Fruit fly (Drosophila melanogaster) whole organism, prepupa: Measurements from ENCODE around the gene eIF4E6.

Experiments used
- Blimp-1 ChIP-seq: fragments of 200-800 bp; sonication (Bioruptor generic); optimal IDR thresholded peaks from 3 replicates; lab custom pipeline; 2017; ENCODE audit warnings: missing biosample characterization, missing genetic modification characterization, mild to moderate bottlenecking, moderate library complexity, missing genetic modification reagents
- CG10631 ChIP-seq: fragments of 200-800 bp; sonication (Bioruptor generic); optimal IDR thresholded peaks from 2 replicates; lab custom pipeline; 2016; ENCODE audit warnings: missing biosample characterization, missing genetic modification characterization
- CG10669 ChIP-seq: fragments of 200-800 bp; sonication (Bioruptor generic); optimal IDR thresholded peaks from 3 replicates; lab custom pipeline; 2018; ENCODE audit warnings: missing biosample characterization, mild to moderate bottlenecking, missing genetic modification characterization, moderate library complexity
- CG11294 ChIP-seq: fragments of 200-800 bp; sonication (Bioruptor generic); IDR thresholded peaks from 2 replicates; pipeline ENCODE4 v1.3.6; 2022; ENCODE audit warnings: missing biosample characterization, missing genetic modification characterization
- CG11762 ChIP-seq: fragments of 200-800 bp; sonication (Bioruptor generic); optimal IDR thresholded peaks from 3 replicates; lab custom pipeline; 2016; ENCODE audit warnings: missing biosample characterization, missing genetic modification characterization; ENCODE audit not compliant: insufficient read depth
- CG16779 ChIP-seq: fragments of 200-800 bp; sonication (Bioruptor generic); optimal IDR thresholded peaks from 3 replicates; lab custom pipeline; 2017; ENCODE audit warnings: missing biosample characterization, mild to moderate bottlenecking, missing genetic modification characterization
- CG32006 ChIP-seq: fragments of 200-800 bp; sonication (Bioruptor generic); optimal IDR thresholded peaks from 3 replicates; lab custom pipeline; 2017; ENCODE audit warnings: missing biosample characterization, mild to moderate bottlenecking, missing genetic modification characterization
- CG34406 ChIP-seq: fragments of 200-800 bp; sonication (Bioruptor generic); optimal IDR thresholded peaks from 3 replicates; lab custom pipeline; 2016; ENCODE audit warnings: missing biosample characterization, missing genetic modification characterization
- CG3919 ChIP-seq: fragments of 200-800 bp; sonication (Bioruptor generic); optimal IDR thresholded peaks from 3 replicates; lab custom pipeline; 2016; ENCODE audit warnings: missing biosample characterization, missing genetic modification characterization
- CG4318 ChIP-seq: fragments of 200-800 bp; sonication (Bioruptor generic); optimal IDR thresholded peaks from 3 replicates; lab custom pipeline; 2017; ENCODE audit warnings: missing biosample characterization, mild to moderate bottlenecking, missing genetic modification characterization
- CG6163 ChIP-seq: fragments of 200-800 bp; sonication (Bioruptor generic); IDR thresholded peaks from 3 replicates; pipeline ENCODE4 v1.3.6; 2022; ENCODE audit warnings: missing biosample characterization, missing genetic modification characterization
- CG6276 ChIP-seq: fragments of 200-800 bp; sonication (Bioruptor generic); optimal IDR thresholded peaks from 2 replicates; lab custom pipeline; 2017; ENCODE audit warnings: missing biosample characterization, mild to moderate bottlenecking, missing genetic modification characterization
- CG6792 ChIP-seq: fragments of 200-800 bp; sonication (Bioruptor generic); optimal IDR thresholded peaks from 3 replicates; lab custom pipeline; 2016; ENCODE audit warnings: missing biosample characterization, missing genetic modification characterization
- CG7368 ChIP-seq: fragments of 200-800 bp; sonication (Bioruptor generic); optimal IDR thresholded peaks from 3 replicates; lab custom pipeline; 2016; ENCODE audit warnings: missing biosample characterization, missing genetic modification characterization
- CG8119 ChIP-seq: fragments of 200-800 bp; sonication (Bioruptor generic); IDR thresholded peaks from 3 replicates; pipeline ENCODE4 v1.3.6; 2022; ENCODE audit warnings: missing biosample characterization, missing genetic modification characterization
- CG8319 ChIP-seq: fragments of 200-800 bp; sonication (Bioruptor generic); optimal IDR thresholded peaks from 3 replicates; lab custom pipeline; 2016; ENCODE audit warnings: missing biosample characterization, missing genetic modification characterization
- CG9139 ChIP-seq: fragments of 200-800 bp; sonication (Bioruptor generic); optimal IDR thresholded peaks from 3 replicates; lab custom pipeline; 2017; ENCODE audit warnings: missing biosample characterization, mild to moderate bottlenecking, missing genetic modification characterization
- Eip75B ChIP-seq: fragments of 200-800 bp; sonication (Bioruptor generic); optimal IDR thresholded peaks from 3 replicates; lab custom pipeline; 2016; ENCODE audit warnings: missing biosample characterization, missing genetic modification characterization
- Eip78C ChIP-seq: fragments of 200-800 bp; sonication (Bioruptor generic); peaks from one replicate; lab custom pipeline; 2016; ENCODE audit warnings: missing biosample characterization, missing genetic modification characterization
- Eip93F ChIP-seq: fragments of 200-800 bp; sonication (Bioruptor generic); optimal IDR thresholded peaks from 2 replicates; lab custom pipeline; 2016; ENCODE audit warnings: missing biosample characterization, mild to moderate bottlenecking, missing genetic modification characterization
- Ets96B ChIP-seq: fragments of 200-800 bp; optimal IDR thresholded peaks from 2 replicates; lab custom pipeline; 2019; ENCODE audit warnings: missing biosample characterization, mild to moderate bottlenecking, missing genetic modification characterization, moderate library complexity
- Gug ChIP-seq: fragments of 200-800 bp; sonication (Bioruptor generic); IDR thresholded peaks from 2 replicates; pipeline ENCODE4 v1.3.6; 2022; ENCODE audit warnings: missing biosample characterization, missing genetic modification characterization
- Hr38 ChIP-seq: sonication (Bioruptor generic); optimal IDR thresholded peaks from 2 replicates; lab custom pipeline; 2016; ENCODE audit warnings: missing biosample characterization, missing genetic modification characterization
- Hr39 ChIP-seq: fragments of 200-800 bp; sonication (Bioruptor generic); optimal IDR thresholded peaks from 2 replicates; lab custom pipeline; 2016; ENCODE audit warnings: missing biosample characterization, missing genetic modification characterization
- Hr4 ChIP-seq: fragments of 200-800 bp; sonication (Bioruptor generic); optimal IDR thresholded peaks from 3 replicates; lab custom pipeline; 2016; ENCODE audit warnings: missing biosample characterization, missing genetic modification characterization
- OdsH ChIP-seq: fragments of 200-800 bp; sonication (Bioruptor generic); optimal IDR thresholded peaks from 3 replicates; lab custom pipeline; 2016; ENCODE audit warnings: missing biosample characterization, missing genetic modification characterization
- Smox ChIP-seq: fragments of 200-800 bp; sonication (Bioruptor generic); optimal IDR thresholded peaks from 3 replicates; lab custom pipeline; 2016; ENCODE audit warnings: missing biosample characterization, missing genetic modification characterization
- Sox102F ChIP-seq: fragments of 200-800 bp; sonication (Bioruptor generic); optimal IDR thresholded peaks from 2 replicates; lab custom pipeline; 2016; ENCODE audit warnings: missing biosample characterization, mild to moderate bottlenecking, missing genetic modification characterization
- Sox14 ChIP-seq: fragments of 200-800 bp; sonication (Bioruptor generic); optimal IDR thresholded peaks from 3 replicates; lab custom pipeline; 2016; ENCODE audit warnings: missing biosample characterization, missing genetic modification characterization
- achi ChIP-seq: fragments of 200-800 bp; sonication (Bioruptor generic); optimal IDR thresholded peaks from 3 replicates; lab custom pipeline; 2016; ENCODE audit warnings: missing biosample characterization, missing genetic modification characterization
- acj6 ChIP-seq: fragments of 200-800 bp; sonication (Bioruptor generic); optimal IDR thresholded peaks from 3 replicates; lab custom pipeline; 2016; ENCODE audit warnings: missing biosample characterization, missing genetic modification characterization
- cyc ChIP-seq: fragments of 200-800 bp; sonication (Bioruptor generic); optimal IDR thresholded peaks from 3 replicates; lab custom pipeline; 2016; ENCODE audit warnings: missing biosample characterization, missing genetic modification characterization
- esn ChIP-seq: fragments of 200-800 bp; sonication (Bioruptor generic); optimal IDR thresholded peaks from 2 replicates; lab custom pipeline; 2016; ENCODE audit warnings: missing biosample characterization, mild to moderate bottlenecking, missing genetic modification characterization, moderate library complexity
- fd85E ChIP-seq: fragments of 200-800 bp; sonication (Bioruptor generic); optimal IDR thresholded peaks from 3 replicates; lab custom pipeline; 2016; ENCODE audit warnings: missing biosample characterization, missing genetic modification characterization
- fkh ChIP-seq: fragments of 200-800 bp; sonication (Bioruptor generic); optimal IDR thresholded peaks from 3 replicates; lab custom pipeline; 2017; ENCODE audit warnings: missing biosample characterization, mild to moderate bottlenecking, missing genetic modification characterization, moderate library complexity
- lz ChIP-seq: fragments of 200-800 bp; sonication (Bioruptor generic); optimal IDR thresholded peaks from 3 replicates; lab custom pipeline; 2016; ENCODE audit warnings: missing biosample characterization, missing genetic modification characterization
- net ChIP-seq: fragments of 200-800 bp; sonication (Bioruptor generic); optimal IDR thresholded peaks from 3 replicates; lab custom pipeline; 2016; ENCODE audit warnings: missing biosample characterization, missing genetic modification characterization
- pdm3 ChIP-seq: fragments of 200-800 bp; sonication (Bioruptor generic); optimal IDR thresholded peaks from 3 replicates; lab custom pipeline; 2016; ENCODE audit warnings: missing biosample characterization, missing genetic modification characterization
- salr ChIP-seq, 2 experiments: fragments of 200-800 bp; sonication (Bioruptor generic); optimal IDR thresholded peaks; 3 replicates each; lab custom pipeline; 2016 to 2018; ENCODE audit warnings: missing biosample characterization in 2 of 2, missing genetic modification characterization in 2 of 2, mild to moderate bottlenecking in 1 of 2
- ss ChIP-seq, 2 experiments: fragments of 200-800 bp; sonication (Bioruptor generic); optimal IDR thresholded peaks; 2 replicates in 1 of 2; 3 replicates in 1 of 2; lab custom pipeline; 2017 to 2018; ENCODE audit warnings: mild to moderate bottlenecking in 2 of 2, missing biosample characterization in 2 of 2, missing genetic modification characterization in 2 of 2, moderate library complexity in 1 of 2
- topi ChIP-seq: fragments of 200-800 bp; sonication (Bioruptor generic); optimal IDR thresholded peaks from 3 replicates; lab custom pipeline; 2016; ENCODE audit warnings: missing biosample characterization, missing genetic modification characterization

eIF4E6 gene

DNA sequence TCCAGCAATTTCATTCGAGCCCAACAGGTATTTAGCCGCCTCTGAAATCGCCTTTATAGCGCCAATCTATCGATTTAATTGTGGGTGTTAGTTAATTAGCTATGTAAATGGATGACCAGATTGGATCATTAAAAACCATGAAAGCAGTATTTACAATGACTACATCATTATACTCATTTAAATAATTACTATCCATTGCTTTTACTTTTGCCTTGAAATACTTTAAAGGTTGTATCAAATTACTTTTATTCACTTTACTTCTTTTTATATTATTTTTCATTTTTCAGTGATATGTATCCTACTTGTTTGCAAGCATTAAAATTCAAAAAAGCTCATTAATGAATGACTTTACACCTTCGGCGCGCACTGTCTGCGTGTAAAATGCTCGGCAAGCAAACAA is 28.0 kb downstream of the eIF4E6 start (continued):
- peak; percentile 37 for TF ChIP-seq CG34406 (GFP tag; lab: Kevin White, UChicago)
- TF ChIP-seq CG7368, result no peak
- peak; percentile 41 for TF ChIP-seq acj6 (GFP tag; lab: Kevin White, UChicago)
- peak; percentile 42 for TF ChIP-seq Smox (GFP tag; lab: Kevin White, UChicago)
- TF ChIP-seq Sox14 (GFP tag; lab: Kevin White, UChicago), result peak; percentile 29
- no peak for TF ChIP-seq Gug (GFP tag; lab: Robert Waterston, UW)
- peak; percentile 89 for TF ChIP-seq Eip78C (GFP tag; lab: Kevin White, UChicago)
- TF ChIP-seq CG9139 (GFP tag; lab: Kevin White, UChicago), result no peak
- peak; percentile 52 for TF ChIP-seq Hr39 (GFP tag; lab: Kevin White, UChicago)
- TF ChIP-seq Ets96B (tag; lab: Kevin White, UChicago), result peak; percentile 38
- TF ChIP-seq salr (GFP tag; optimal IDR thresholded peaks at IDR 0.05; lab: Kevin White, UChicago), result peak in 1 of 2 experiments; percentile 28
- no peak for TF ChIP-seq Blimp-1 (GFP tag; lab: Kevin White, UChicago)
- no peak for TF ChIP-seq CG6276 (GFP tag; lab: Kevin White, UChicago)
- TF ChIP-seq CG11762 (GFP tag; lab: Kevin White, UChicago), result no peak
- TF ChIP-seq esn, result peak; percentile 71
- TF ChIP-seq lz (GFP tag; lab: Kevin White, UChicago), result peak; percentile 45
- peak; percentile 7 for TF ChIP-seq achi
- no peak for TF ChIP-seq CG11294
- no peak for TF ChIP-seq fkh (GFP tag; lab: Kevin White, UChicago)
- TF ChIP-seq CG10631 (GFP tag; lab: Kevin White, UChicago), result no peak
- TF ChIP-seq CG4318, result no peak
- TF ChIP-seq Hr4 (GFP tag; lab: Kevin White, UChicago), result no peak
- peak; percentile 59 for TF ChIP-seq topi (GFP tag; lab: Kevin White, UChicago)
- TF ChIP-seq Eip75B (GFP tag; lab: Kevin White, UChicago), result peak; percentile 35
- TF ChIP-seq Sox102F (GFP tag; lab: Kevin White, UChicago), result peak; percentile 21
- TF ChIP-seq Hr38 (GFP tag; lab: Kevin White, UChicago), result no peak
- peak; percentile 39 for TF ChIP-seq CG10669 (GFP tag; lab: Kevin White, UChicago)
- TF ChIP-seq pdm3, result peak; percentile 36
- TF ChIP-seq ss (GFP tag; optimal IDR thresholded peaks at IDR 0.05; lab: Kevin White, UChicago), result peak in 1 of 2 experiments; percentile 46
- peak; percentile 13 for TF ChIP-seq net (GFP tag; lab: Kevin White, UChicago)
- peak; percentile 35 for TF ChIP-seq OdsH (GFP tag; lab: Kevin White, UChicago)
- no peak for TF ChIP-seq CG16779 (tag; lab: Kevin White, UChicago)
- TF ChIP-seq fd85E, result no peak
- peak; percentile 3 for TF ChIP-seq CG8319 (GFP tag; lab: Kevin White, UChicago)
- 0 out of 3 replicates have a peak, but pooled peaks have one; percentile 11 for TF ChIP-seq CG6163
- peak; percentile 35 for TF ChIP-seq CG3919 (GFP tag; lab: Kevin White, UChicago)
- TF ChIP-seq CG6792, result peak; percentile 29
- TF ChIP-seq CG8119, result no peak

DNA sequence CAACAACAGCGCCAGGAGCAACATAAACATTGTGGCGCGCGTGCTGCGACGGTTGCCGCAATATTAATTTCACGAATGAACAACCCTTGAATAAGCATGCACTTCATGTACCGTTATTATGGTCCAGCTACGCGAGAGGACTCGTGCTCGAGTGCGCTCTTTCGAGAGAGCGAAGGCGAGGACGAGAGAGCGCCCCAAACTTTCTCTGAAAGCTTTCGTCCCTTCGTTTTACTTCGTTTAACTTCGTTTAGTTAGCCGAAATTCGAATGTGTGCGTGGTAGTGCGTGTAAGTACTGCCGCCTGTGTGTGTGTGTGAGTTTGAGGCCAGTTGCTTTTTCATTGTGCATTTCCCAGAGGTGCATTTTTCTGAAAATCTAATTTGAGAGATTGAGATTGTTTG is 36.3 kb downstream of the eIF4E6 start:
- TF ChIP-seq topi (GFP tag; lab: Kevin White, UChicago) (no peak), CG32006 (GFP tag; lab: Kevin White, UChicago) (no peak), pdm3 (no peak), Sox14 (GFP tag; lab: Kevin White, UChicago) (no peak), Hr38 (GFP tag; lab: Kevin White, UChicago) (no peak), Ets96B (tag; lab: Kevin White, UChicago) (no peak), Eip93F (GFP tag; lab: Kevin White, UChicago) (no peak), Eip78C (GFP tag; lab: Kevin White, UChicago) (no peak), CG6792 (no peak), OdsH (GFP tag; lab: Kevin White, UChicago) (no peak), cyc (GFP tag; lab: Kevin White, UChicago) (no peak), CG8319 (GFP tag; lab: Kevin White, UChicago) (no peak)
